Worm (Caenorhabditis elegans): ENCODE results near the gene R07A4.4.

DNA sequence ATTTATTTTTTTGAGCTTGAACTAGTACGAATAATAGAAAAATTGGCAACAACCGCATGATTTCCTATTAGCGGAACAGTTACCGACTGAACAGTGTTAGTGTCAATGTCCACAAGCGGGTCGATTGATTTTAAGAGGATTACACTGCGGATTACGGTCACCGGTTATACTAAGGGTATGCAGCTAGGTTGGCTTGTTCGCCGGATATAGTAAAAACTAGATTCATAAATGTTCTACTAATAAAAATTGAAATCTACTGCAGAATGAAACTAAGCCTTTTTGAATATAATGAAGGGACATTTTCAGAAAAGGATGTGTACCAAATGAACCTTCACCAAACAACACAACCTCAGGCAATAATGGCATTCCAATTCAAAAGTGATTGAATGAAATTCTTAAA lies at the start of gene R07A4.4:
- TF ChIP-seq flt-1 (GFP tag; IDR thresholded peaks at IDR 0.05) = no peak
- TF ChIP-seq klf-2 (GFP tag; conservative IDR thresholded peaks at IDR 0.05) = no peak
- TF ChIP-seq cog-1 (tag; optimal IDR thresholded peaks at IDR 0.05) = no peak
- no peak for TF ChIP-seq med-1 (GFP tag; optimal IDR thresholded peaks at IDR 0.05; ENCODE audit: insufficient read depth)
- TF ChIP-seq ztf-23 (GFP tag; IDR thresholded peaks at IDR 0.05) = no peak
- no peak for TF ChIP-seq tab-1 (GFP tag; IDR thresholded peaks at IDR 0.05)
- no peak for TF ChIP-seq ztf-29 (GFP tag; IDR thresholded peaks at IDR 0.05)
- no peak for TF ChIP-seq ref-1 (GFP tag; conservative IDR thresholded peaks at IDR 0.05)
- no peak for TF ChIP-seq T22C8.4 (GFP tag; IDR thresholded peaks at IDR 0.05)
